Worm (Caenorhabditis elegans) whole organism, mixed stage, embryonic: ENCODE measurements around the gene mlc-2.

Experiments used
- M03D4.4 ChIP-seq: sonication (generic microtip); optimal IDR thresholded peaks from 2 replicates; lab custom pipeline; 2017; ENCODE audit warnings: mild to moderate bottlenecking, missing genetic modification characterization, missing compliant biosample characterization
- bed-3 ChIP-seq: fragments of 200-800 bp; sonication (Bioruptor generic); optimal IDR thresholded peaks from 3 replicates; lab custom pipeline; 2018; ENCODE audit warnings: mild to moderate bottlenecking, missing genetic modification characterization, moderate library complexity, missing compliant biosample characterization
- blmp-1 ChIP-seq: fragments of 150-350 bp; optimal IDR thresholded peaks from 2 replicates; lab custom pipeline; 2014; ENCODE audit warnings: missing biosample characterization, missing genetic modification characterization
- ceh-39 ChIP-seq: fragments of 150-350 bp; optimal IDR thresholded peaks from 2 replicates; lab custom pipeline; 2014; ENCODE audit warnings: missing biosample characterization, missing genetic modification characterization
- ceh-43 ChIP-seq: fragments of 200-800 bp; sonication (Bioruptor generic); optimal IDR thresholded peaks from 2 replicates; lab custom pipeline; 2018; ENCODE audit warnings: mild to moderate bottlenecking, missing genetic modification characterization, moderate library complexity, missing compliant biosample characterization
- ceh-83 ChIP-seq: fragments of 200-800 bp; sonication (Bioruptor generic); optimal IDR thresholded peaks from 2 replicates; lab custom pipeline; 2018; ENCODE audit warnings: mild to moderate bottlenecking, missing genetic modification characterization, missing compliant biosample characterization
- ces-1 ChIP-seq: fragments of 150-350 bp; optimal IDR thresholded peaks from 2 replicates; lab custom pipeline; 2014; ENCODE audit warnings: missing biosample characterization, missing genetic modification reagents, missing genetic modification characterization
- elt-1 ChIP-seq: sonication (generic microtip); optimal IDR thresholded peaks from 2 replicates; lab custom pipeline; 2017; ENCODE audit warnings: missing genetic modification characterization, mild to moderate bottlenecking, missing compliant biosample characterization, antibody characterized with exemption, moderate library complexity, borderline replicate concordance; ENCODE audit not compliant: insufficient read depth
- elt-3 ChIP-seq: fragments of 150-350 bp; optimal IDR thresholded peaks from 2 replicates; lab custom pipeline; 2014; ENCODE audit warnings: missing biosample characterization, missing genetic modification characterization
- ham-2 ChIP-seq: fragments of 200-800 bp; sonication (Bioruptor generic); optimal IDR thresholded peaks from 2 replicates; lab custom pipeline; 2018; ENCODE audit warnings: mild to moderate bottlenecking, missing genetic modification characterization, missing compliant biosample characterization
- mab-5 ChIP-seq: fragments of 150-350 bp; optimal IDR thresholded peaks from 2 replicates; lab custom pipeline; 2014; ENCODE audit warnings: missing biosample characterization, missing genetic modification characterization
- mep-1 ChIP-seq: fragments of 150-350 bp; optimal IDR thresholded peaks from 2 replicates; lab custom pipeline; 2017; ENCODE audit warnings: missing biosample characterization, missing genetic modification reagents, missing genetic modification characterization, inconsistent platforms
- mls-2 ChIP-seq: sonication (generic microtip); optimal IDR thresholded peaks from 2 replicates; lab custom pipeline; 2016; ENCODE audit warnings: mild to moderate bottlenecking, missing genetic modification characterization, moderate library complexity, missing compliant biosample characterization
- nhr-12 ChIP-seq: fragments of 150-350 bp; optimal IDR thresholded peaks from 2 replicates; lab custom pipeline; 2014; ENCODE audit warnings: missing biosample characterization, missing genetic modification characterization
- nhr-2 ChIP-seq: fragments of 150-350 bp; optimal IDR thresholded peaks from 2 replicates; lab custom pipeline; 2014; ENCODE audit warnings: missing biosample characterization, missing genetic modification characterization
- nhr-237 ChIP-seq: fragments of 150-350 bp; optimal IDR thresholded peaks from 2 replicates; lab custom pipeline; 2014; ENCODE audit warnings: missing biosample characterization, missing genetic modification characterization
- nhr-28 ChIP-seq: fragments of 150-350 bp; optimal IDR thresholded peaks from 2 replicates; lab custom pipeline; 2014; ENCODE audit warnings: missing biosample characterization, missing genetic modification characterization
- nhr-76 ChIP-seq: sonication (generic microtip); optimal IDR thresholded peaks from 2 replicates; lab custom pipeline; 2017; ENCODE audit warnings: missing biosample characterization, missing genetic modification characterization
- pha-4 ChIP-seq: fragments of 150-350 bp; optimal IDR thresholded peaks from 2 replicates; lab custom pipeline; 2018; ENCODE audit warnings: missing biosample characterization, missing genetic modification reagents, missing genetic modification characterization
- snpc-4 ChIP-seq: fragments of 150-350 bp; optimal IDR thresholded peaks from 2 replicates; lab custom pipeline; 2014; ENCODE audit warnings: missing biosample characterization, missing genetic modification characterization
- sptf-1 ChIP-seq: sonication (generic microtip); optimal IDR thresholded peaks from 2 replicates; lab custom pipeline; 2017; ENCODE audit warnings: mild to moderate bottlenecking, missing genetic modification characterization, moderate library complexity, missing compliant biosample characterization
- tbx-8 ChIP-seq: fragments of 200-800 bp; sonication (Bioruptor generic); optimal IDR thresholded peaks from 2 replicates; lab custom pipeline; 2018; ENCODE audit warnings: mild to moderate bottlenecking, missing genetic modification characterization, moderate library complexity, missing compliant biosample characterization
- unc-120 ChIP-seq: sonication (generic microtip); optimal IDR thresholded peaks from 2 replicates; lab custom pipeline; 2017; ENCODE audit warnings: missing genetic modification characterization, missing compliant biosample characterization; ENCODE audit not compliant: poor library complexity, severe bottlenecking
- unc-39 ChIP-seq: fragments of 150-350 bp; optimal IDR thresholded peaks from 2 replicates; lab custom pipeline; 2014; ENCODE audit warnings: missing biosample characterization, missing genetic modification characterization
- unc-62 ChIP-seq: fragments of 150-350 bp; optimal IDR thresholded peaks from 2 replicates; lab custom pipeline; 2014; ENCODE audit warnings: missing biosample characterization, missing genetic modification reagents, missing genetic modification characterization
- zip-8 ChIP-seq: fragments of 150-350 bp; optimal IDR thresholded peaks from 2 replicates; lab custom pipeline; 2014; ENCODE audit warnings: missing biosample characterization, missing genetic modification characterization
- ztf-11 ChIP-seq: fragments of 150-350 bp; optimal IDR thresholded peaks from 2 replicates; lab custom pipeline; 2014; ENCODE audit warnings: missing biosample characterization, missing genetic modification characterization

The mlc-2 gene

DNA sequence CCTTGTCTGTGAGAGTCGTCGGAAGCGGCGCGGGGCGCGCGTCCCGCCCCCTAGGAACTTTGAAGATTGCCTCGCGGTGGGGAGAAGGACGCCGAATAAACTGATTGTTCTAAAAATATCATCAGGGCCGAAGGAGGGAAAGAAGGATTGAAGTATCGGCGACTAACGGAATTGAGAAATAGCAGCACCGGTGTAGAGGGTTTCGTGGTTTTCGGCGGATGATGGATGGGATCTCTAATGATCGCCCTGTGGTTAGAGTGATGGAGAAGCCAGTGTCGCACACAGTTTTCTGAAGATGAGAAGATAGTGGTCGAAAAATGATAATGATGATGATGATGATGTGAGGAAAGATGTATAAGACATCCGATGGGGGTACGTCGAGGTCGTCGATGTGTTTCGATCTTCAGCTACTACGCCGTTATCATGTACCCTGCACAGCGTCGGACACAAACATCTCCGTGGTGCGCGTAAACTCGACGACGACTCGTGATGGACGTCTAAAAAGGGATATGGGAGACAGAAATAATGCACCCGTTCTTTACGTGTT is 34.8 kb downstream of the mlc-2 start, which contains the start of gene osm-11:
osm-11 (minus strand) TSS at position 51 of the 547 bp plus-strand sequence.
- TF ChIP-seq unc-62 (GFP tag; lab: Kevin White, UChicago) (no peak), snpc-4 (no peak), tbx-8 (GFP tag; lab: Kevin White, UChicago) (no peak), nhr-237 (tag; lab: Kevin White, UChicago) (no peak), ceh-43 (GFP tag; lab: Kevin White, UChicago) (no peak), ceh-39 (no peak), blmp-1 (tag; lab: Kevin White, UChicago) (no peak), bed-3 (no peak), nhr-28 (no peak), mls-2 (tag; lab: Kevin White, UChicago) (no peak)

DNA sequence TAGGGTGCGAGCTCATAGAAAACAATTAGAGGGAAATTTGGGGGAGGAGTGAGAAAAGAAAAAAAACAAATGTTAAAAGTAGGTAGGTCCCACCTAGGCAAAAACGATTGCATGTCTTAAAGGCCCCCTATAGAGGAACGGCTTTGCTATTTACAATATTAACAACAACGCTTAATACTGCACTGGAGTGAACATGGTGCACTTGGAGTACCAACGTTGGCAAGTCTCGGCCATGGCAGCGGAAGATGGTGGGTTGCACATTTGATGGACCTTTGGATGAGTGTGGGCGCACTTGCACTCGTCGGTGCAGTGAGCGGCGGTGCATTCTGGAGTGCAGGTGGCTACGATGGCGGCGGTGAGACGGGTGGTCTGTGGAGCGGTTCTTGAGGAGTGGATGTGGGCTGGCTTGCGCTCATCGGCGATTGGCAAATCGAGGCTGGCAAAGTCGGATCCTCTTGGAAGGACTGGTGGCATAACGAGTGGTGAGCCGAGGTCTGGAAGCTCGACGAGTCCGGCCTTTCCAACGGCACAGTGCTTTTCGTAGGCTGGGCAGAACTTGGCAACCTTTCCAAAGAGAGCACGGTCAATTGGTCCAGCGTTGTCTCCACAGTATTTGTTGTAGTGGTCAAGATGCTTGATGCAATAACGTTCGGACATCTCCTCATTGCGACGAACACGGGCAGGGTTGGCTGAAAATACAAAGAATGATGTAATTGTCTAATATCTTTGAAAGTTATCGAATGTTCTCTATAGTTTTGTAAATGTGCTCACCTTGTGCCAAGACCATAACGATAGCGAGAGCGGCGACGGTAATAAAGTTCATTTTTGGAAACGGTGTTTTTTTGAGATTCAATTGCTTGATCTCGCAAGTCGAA is 35.6 kb downstream of the mlc-2 start:
- no peak for TF ChIP-seq mep-1 (tag; lab: Kevin White, UChicago)
- TF ChIP-seq elt-1: no peak
- TF ChIP-seq ceh-43 (GFP tag; lab: Kevin White, UChicago): no peak
- TF ChIP-seq pha-4 (tag; lab: Kevin White, UChicago): no peak

ce11 chrX:17419813-17420584 is 36.4 kb downstream of the mlc-2 start:
- TF ChIP-seq pha-4 (tag; lab: Kevin White, UChicago): no peak
- no peak for TF ChIP-seq elt-3
- TF ChIP-seq unc-120 (tag; lab: Kevin White, UChicago): no peak
- no peak for TF ChIP-seq nhr-76
- no peak for TF ChIP-seq tbx-8 (GFP tag; lab: Kevin White, UChicago)
- TF ChIP-seq bed-3: no peak

ce11 chrX:17417505-17418004 is 38.8 kb downstream of the mlc-2 start:
- no peak for TF ChIP-seq ces-1 (GFP tag; lab: Kevin White, UChicago)
- no peak for TF ChIP-seq ztf-11
- TF ChIP-seq mab-5 (tag; lab: Kevin White, UChicago): no peak
- no peak for TF ChIP-seq nhr-28
- no peak for TF ChIP-seq M03D4.4 (tag; lab: Kevin White, UChicago)
- no peak for TF ChIP-seq zip-8 (tag; lab: Kevin White, UChicago)
- TF ChIP-seq ceh-83 (GFP tag; lab: Kevin White, UChicago): no peak
- TF ChIP-seq mls-2 (tag; lab: Kevin White, UChicago): no peak
- TF ChIP-seq nhr-12 (tag; lab: Kevin White, UChicago): no peak

- TF ChIP-seq bed-3 (no peak), nhr-237 (tag; lab: Kevin White, UChicago) (no peak), elt-3 (no peak), sptf-1 (tag; lab: Kevin White, UChicago) (peak; percentile 62), pha-4 (tag; lab: Kevin White, UChicago) (no peak), tbx-8 (GFP tag; lab: Kevin White, UChicago) (no peak), ham-2 (peak; percentile 49), mls-2 (tag; lab: Kevin White, UChicago) (peak; percentile 64), unc-39 (tag; lab: Kevin White, UChicago) (no peak), ceh-43 (GFP tag; lab: Kevin White, UChicago) (no peak), unc-120 (tag; lab: Kevin White, UChicago) (no peak)
- TF ChIP-seq, all 35 proteins: peak for 3
Measured at ce11 chrX:17413868-17414267, 42.5 kb downstream of the mlc-2 start, which contains the start of gene crb-1. Gene crb-1, minus strand, starts transcription at chrX:17414014.

- TF ChIP-seq nhr-12 (tag; lab: Kevin White, UChicago) (no peak), sptf-1 (tag; lab: Kevin White, UChicago) (no peak), ces-1 (GFP tag; lab: Kevin White, UChicago) (no peak), zip-8 (tag; lab: Kevin White, UChicago) (peak; percentile 42), nhr-2 (no peak), nhr-237 (tag; lab: Kevin White, UChicago) (no peak)
Measured at ce11 chrX:17412642-17413041, 43.7 kb downstream of the mlc-2 start.
